Fruit fly (Drosophila melanogaster) whole organism, embryonic: Measurements from ENCODE around the gene CG43750.

ENCODE experiments used
- Adf1 ChIP-seq: fragments of 200-800 bp; sonication (Bioruptor generic); IDR thresholded peaks from 2 replicates; pipeline ENCODE4 v1.3.6; 2022; ENCODE audit warnings: missing biosample characterization, missing genetic modification characterization
- Antp ChIP-seq: fragments of 200-800 bp; sonication (Bioruptor generic); optimal IDR thresholded peaks from 3 replicates; lab custom pipeline; 2016; ENCODE audit warnings: missing biosample characterization, missing genetic modification characterization
- Atf-2 ChIP-seq: fragments of 200-800 bp; sonication (Bioruptor generic); optimal IDR thresholded peaks from 2 replicates; lab custom pipeline; 2016; ENCODE audit warnings: missing biosample characterization, missing genetic modification characterization
- Bdp1 ChIP-seq: fragments of 200-800 bp; sonication (Bioruptor generic); optimal IDR thresholded peaks from 3 replicates; lab custom pipeline; 2016; ENCODE audit warnings: missing biosample characterization, missing genetic modification characterization
- CG10543 ChIP-seq: fragments of 200-800 bp; sonication (Bioruptor generic); optimal IDR thresholded peaks from 3 replicates; lab custom pipeline; 2017; ENCODE audit warnings: missing biosample characterization, mild to moderate bottlenecking, missing genetic modification characterization, moderate library complexity
- CG10565 ChIP-seq: fragments of 200-800 bp; sonication (Bioruptor generic); optimal IDR thresholded peaks from 3 replicates; lab custom pipeline; 2016; ENCODE audit warnings: missing biosample characterization, mild to moderate bottlenecking, missing genetic modification characterization
- CG11456 ChIP-seq: fragments of 200-800 bp; sonication (Bioruptor generic); IDR thresholded peaks from 3 replicates; pipeline ENCODE4 v1.3.6; 2022; ENCODE audit warnings: missing biosample characterization, missing genetic modification characterization
- CG12155 ChIP-seq: fragments of 200-800 bp; sonication (Bioruptor generic); optimal IDR thresholded peaks from 3 replicates; lab custom pipeline; 2016; ENCODE audit warnings: missing biosample characterization, missing genetic modification characterization
- CG12236 ChIP-seq: fragments of 200-800 bp; sonication (Bioruptor generic); optimal IDR thresholded peaks from 2 replicates; lab custom pipeline; 2016; ENCODE audit warnings: missing biosample characterization, missing genetic modification characterization
- CG12659 ChIP-seq: fragments of 200-800 bp; sonication (Bioruptor generic); optimal IDR thresholded peaks from 3 replicates; lab custom pipeline; 2017; ENCODE audit warnings: mild to moderate bottlenecking, missing biosample characterization, missing genetic modification reagents, missing genetic modification characterization
- CG14050 ChIP-seq: fragments of 200-800 bp; sonication (Bioruptor generic); IDR thresholded peaks from 3 replicates; pipeline ENCODE4 v1.3.6; 2022; ENCODE audit warnings: missing biosample characterization, missing genetic modification characterization
- CG18619 ChIP-seq: fragments of 200-800 bp; sonication (Bioruptor generic); optimal IDR thresholded peaks from 3 replicates; lab custom pipeline; 2017; ENCODE audit warnings: missing biosample characterization, mild to moderate bottlenecking, missing genetic modification characterization
- CG2120 ChIP-seq: fragments of 200-800 bp; sonication (Bioruptor generic); optimal IDR thresholded peaks from 3 replicates; lab custom pipeline; 2016; ENCODE audit warnings: missing biosample characterization, missing genetic modification characterization
- CG3407 ChIP-seq: fragments of 200-800 bp; sonication (Bioruptor generic); optimal IDR thresholded peaks from 2 replicates; lab custom pipeline; 2018; ENCODE audit warnings: missing biosample characterization, mild to moderate bottlenecking, missing genetic modification characterization
- CG3995 ChIP-seq: fragments of 200-800 bp; sonication (Bioruptor generic); optimal IDR thresholded peaks from 3 replicates; lab custom pipeline; 2016; ENCODE audit warnings: missing biosample characterization, missing genetic modification characterization
- CG4282 ChIP-seq: fragments of 200-800 bp; sonication (Bioruptor generic); optimal IDR thresholded peaks from 2 replicates; lab custom pipeline; 2016; ENCODE audit warnings: missing biosample characterization, missing genetic modification characterization
- CG4404 ChIP-seq: fragments of 200-800 bp; sonication (Bioruptor generic); IDR thresholded peaks from 2 replicates; pipeline ENCODE4 v1.3.6; 2022; ENCODE audit warnings: missing biosample characterization, missing genetic modification characterization
- CG6683 ChIP-seq: fragments of 200-800 bp; sonication (Bioruptor generic); optimal IDR thresholded peaks from 2 replicates; lab custom pipeline; 2017; ENCODE audit warnings: missing biosample characterization, mild to moderate bottlenecking, missing genetic modification characterization, missing genetic modification reagents
- CG6813 ChIP-seq: fragments of 200-800 bp; sonication (Bioruptor generic); optimal IDR thresholded peaks from 2 replicates; lab custom pipeline; 2017; ENCODE audit warnings: missing biosample characterization, missing genetic modification characterization, mild to moderate bottlenecking, moderate library complexity, missing genetic modification reagents
- CG7928 ChIP-seq: fragments of 200-800 bp; sonication (Bioruptor generic); optimal IDR thresholded peaks from 2 replicates; lab custom pipeline; 2017; ENCODE audit warnings: missing biosample characterization, mild to moderate bottlenecking, missing genetic modification characterization
- CG7987 ChIP-seq: fragments of 200-800 bp; sonication (Bioruptor generic); optimal IDR thresholded peaks from 2 replicates; lab custom pipeline; 2018; ENCODE audit warnings: missing biosample characterization, mild to moderate bottlenecking, missing genetic modification characterization, moderate library complexity
- CG8281 ChIP-seq: fragments of 200-800 bp; sonication (Bioruptor generic); optimal IDR thresholded peaks from 2 replicates; lab custom pipeline; 2018; ENCODE audit warnings: missing biosample characterization, mild to moderate bottlenecking, missing genetic modification characterization, moderate library complexity
- CG9215 ChIP-seq: fragments of 200-800 bp; sonication (Bioruptor generic); IDR thresholded peaks from 2 replicates; pipeline ENCODE4 v1.3.6; 2022; ENCODE audit warnings: missing biosample characterization, missing genetic modification characterization
- CG9437 ChIP-seq: fragments of 200-800 bp; sonication (Bioruptor generic); optimal IDR thresholded peaks from 2 replicates; lab custom pipeline; 2018; ENCODE audit warnings: missing biosample characterization, mild to moderate bottlenecking, missing genetic modification characterization
- CG9876 ChIP-seq: fragments of 200-800 bp; sonication (Bioruptor generic); optimal IDR thresholded peaks from 2 replicates; lab custom pipeline; 2016; ENCODE audit warnings: missing biosample characterization, missing genetic modification characterization
- ERR ChIP-seq: fragments of 200-800 bp; sonication (Bioruptor generic); optimal IDR thresholded peaks from 2 replicates; lab custom pipeline; 2016; ENCODE audit warnings: missing biosample characterization, missing genetic modification characterization
- Hmx ChIP-seq: fragments of 200-800 bp; sonication (Bioruptor generic); optimal IDR thresholded peaks from 2 replicates; lab custom pipeline; 2016; ENCODE audit warnings: missing biosample characterization, missing genetic modification characterization
- MBD-R2 ChIP-seq: fragments of 200-800 bp; sonication (Bioruptor generic); IDR thresholded peaks from 2 replicates; pipeline ENCODE4 v1.3.6; 2022; ENCODE audit warnings: missing biosample characterization, missing genetic modification characterization
- NK7.1 ChIP-seq: fragments of 200-800 bp; sonication (Bioruptor generic); optimal IDR thresholded peaks from 3 replicates; lab custom pipeline; 2016; ENCODE audit warnings: missing biosample characterization, missing genetic modification characterization
- Nf-YB ChIP-seq: fragments of 200-800 bp; sonication (Bioruptor generic); optimal IDR thresholded peaks from 3 replicates; lab custom pipeline; 2019; ENCODE audit warnings: missing biosample characterization, mild to moderate bottlenecking, missing genetic modification characterization, moderate library complexity
- Nf-YC ChIP-seq: fragments of 200-800 bp; optimal IDR thresholded peaks from 3 replicates; lab custom pipeline; 2019; ENCODE audit warnings: missing biosample characterization, mild to moderate bottlenecking, missing genetic modification characterization, moderate library complexity
- Spps ChIP-seq: fragments of 200-800 bp; sonication (Bioruptor generic); optimal IDR thresholded peaks from 2 replicates; lab custom pipeline; 2018; ENCODE audit warnings: missing biosample characterization, mild to moderate bottlenecking, missing genetic modification characterization
- Sry-β ChIP-seq: fragments of 200-800 bp; sonication (Bioruptor generic); optimal IDR thresholded peaks from 2 replicates; lab custom pipeline; 2018; ENCODE audit warnings: missing biosample characterization, mild to moderate bottlenecking, missing genetic modification characterization, moderate library complexity
- Usf ChIP-seq: fragments of 200-800 bp; sonication (Bioruptor generic); optimal IDR thresholded peaks from 2 replicates; lab custom pipeline; 2017; ENCODE audit warnings: missing genotype, missing biosample characterization, missing genetic modification characterization
- cad ChIP-seq: fragments of >200 bp; optimal IDR thresholded peaks from 2 replicates; lab custom pipeline; 2017; ENCODE audit warnings: missing biosample characterization, missing genetic modification characterization
- danr ChIP-seq: fragments of 200-800 bp; sonication (Bioruptor generic); IDR thresholded peaks from 2 replicates; pipeline ENCODE4 v1.3.6; 2022; ENCODE audit warnings: missing biosample characterization, missing genetic modification characterization
- dysf ChIP-seq: fragments of 200-800 bp; sonication (Bioruptor generic); IDR thresholded peaks from 3 replicates; pipeline ENCODE4 v1.3.6; 2022; ENCODE audit warnings: missing biosample characterization, missing genetic modification characterization
- fd96Cb ChIP-seq: fragments of 200-800 bp; sonication (Bioruptor generic); optimal IDR thresholded peaks from 2 replicates; lab custom pipeline; 2018; ENCODE audit warnings: missing biosample characterization, mild to moderate bottlenecking, missing genetic modification characterization, moderate library complexity
- gcm ChIP-seq: fragments of 200-800 bp; sonication (Bioruptor generic); optimal IDR thresholded peaks from 2 replicates; lab custom pipeline; 2019; ENCODE audit warnings: missing biosample characterization, mild to moderate bottlenecking, missing genetic modification characterization, moderate library complexity
- ham ChIP-seq: fragments of 200-800 bp; sonication (Bioruptor generic); IDR thresholded peaks from 2 replicates; pipeline ENCODE4 v1.3.6; 2022; ENCODE audit warnings: missing biosample characterization, missing genetic modification characterization
- hbn ChIP-seq: fragments of 200-800 bp; sonication (Bioruptor generic); IDR thresholded peaks from 2 replicates; pipeline ENCODE4 v1.3.6; 2022; ENCODE audit warnings: missing biosample characterization, missing genetic modification characterization; ENCODE audit not compliant: partially characterized antibody
- kah ChIP-seq: fragments of 200-800 bp; sonication (Bioruptor generic); optimal IDR thresholded peaks from 2 replicates; lab custom pipeline; 2018; ENCODE audit warnings: missing biosample characterization, mild to moderate bottlenecking, missing genetic modification characterization
- kay ChIP-seq: fragments of 200-800 bp; sonication (Bioruptor generic); optimal IDR thresholded peaks from 2 replicates; lab custom pipeline; 2016; ENCODE audit warnings: missing biosample characterization, missing genetic modification characterization
- lola ChIP-seq, 3 experiments: fragments of >200 bp in 2 of 3; fragments of 200-800 bp in 1 of 3; sonication (Bioruptor generic) in 1 of 3; optimal IDR thresholded peaks; 2 replicates each; lab custom pipeline; 2017 to 2019; ENCODE audit warnings: missing biosample characterization in 3 of 3, missing genetic modification characterization in 3 of 3, mild to moderate bottlenecking in 1 of 3, moderate library complexity in 1 of 3
- nmo ChIP-seq: fragments of 200-800 bp; sonication (Bioruptor generic); optimal IDR thresholded peaks from 2 replicates; lab custom pipeline; 2018; ENCODE audit warnings: missing biosample characterization, mild to moderate bottlenecking, missing genetic modification characterization, moderate library complexity
- psq ChIP-seq: fragments of 200-800 bp; sonication (Bioruptor generic); optimal IDR thresholded peaks from 2 replicates; lab custom pipeline; 2017; ENCODE audit warnings: missing biosample characterization, missing genetic modification characterization
- schlank ChIP-seq: fragments of 200-800 bp; sonication (Bioruptor generic); optimal IDR thresholded peaks from 2 replicates; lab custom pipeline; 2018; ENCODE audit warnings: missing biosample characterization, mild to moderate bottlenecking, missing genetic modification characterization
- slp2 ChIP-seq: fragments of 200-800 bp; sonication (Bioruptor generic); optimal IDR thresholded peaks from 2 replicates; lab custom pipeline; 2016; ENCODE audit warnings: missing biosample characterization, missing genetic modification characterization
- stwl ChIP-seq: fragments of 200-800 bp; sonication (Bioruptor generic); optimal IDR thresholded peaks from 3 replicates; lab custom pipeline; 2018; ENCODE audit warnings: missing biosample characterization, mild to moderate bottlenecking, missing genetic modification characterization, moderate library complexity
- tll ChIP-seq, 2 experiments: fragments of 200-800 bp in 1 of 2; fragments of >200 bp in 1 of 2; sonication (Bioruptor generic) in 1 of 2; optimal IDR thresholded peaks; 2 replicates each; lab custom pipeline; 2017 to 2019; ENCODE audit warnings: missing biosample characterization in 2 of 2, missing genetic modification characterization in 2 of 2, mild to moderate bottlenecking in 1 of 2, moderate library complexity in 1 of 2
- toy ChIP-seq: fragments of 200-800 bp; sonication (Bioruptor generic); IDR thresholded peaks from 2 replicates; pipeline ENCODE4 v1.3.6; 2022; ENCODE audit warnings: missing biosample characterization, missing genetic modification characterization
- unpg ChIP-seq: fragments of 200-800 bp; sonication (Bioruptor generic); optimal IDR thresholded peaks from 3 replicates; lab custom pipeline; 2018; ENCODE audit warnings: missing biosample characterization, mild to moderate bottlenecking, missing genetic modification characterization, moderate library complexity

CG43750 gene

dm6 chr2L:2382971-2383370 is 7.5 kb downstream of the CG43750 start, which contains the start of gene PIG-Wa (continued):
- TF ChIP-seq CG10565 (GFP tag; lab: Kevin White, UChicago) (no peak), Nf-YC (tag; lab: Kevin White, UChicago) (no peak), CG3995 (no peak), nmo (GFP tag; lab: Kevin White, UChicago) (peak; percentile 64), dysf (no peak), toy (GFP tag; lab: Robert Waterston, UW) (no peak), CG4404 (GFP tag; lab: Robert Waterston, UW) (no peak), CG3407 (no peak), Atf-2 (GFP tag; lab: Kevin White, UChicago) (no peak), CG7928 (GFP tag; lab: Kevin White, UChicago) (no peak), CG9876 (GFP tag; lab: Kevin White, UChicago) (no peak), CG18619 (GFP tag; lab: Kevin White, UChicago) (no peak), CG10543 (GFP tag; lab: Kevin White, UChicago) (no peak), fd96Cb (tag; lab: Kevin White, UChicago) (no peak), Usf (GFP tag; lab: Kevin White, UChicago) (no peak), cad (no peak), CG11456 (GFP tag; lab: Robert Waterston, UW) (no peak), kay (no peak), Sry-β (GFP tag; lab: Kevin White, UChicago) (no peak), hbn (GFP tag; lab: Robert Waterston, UW) (no peak), CG4282 (GFP tag; lab: Kevin White, UChicago) (no peak), Antp (GFP tag; lab: Kevin White, UChicago) (no peak), CG6683 (GFP tag; lab: Kevin White, UChicago) (no peak), gcm (GFP tag; lab: Kevin White, UChicago) (no peak), danr (GFP tag; lab: Robert Waterston, UW) (no peak), Bdp1 (no peak), CG6813 (GFP tag; lab: Kevin White, UChicago) (no peak), CG14050 (GFP tag; lab: Robert Waterston, UW) (no peak), Adf1 (GFP tag; lab: Robert Waterston, UW) (no peak), CG9215 (GFP tag; lab: Robert Waterston, UW) (no peak), Nf-YB (GFP tag; lab: Kevin White, UChicago) (no peak), Spps (tag; lab: Kevin White, UChicago) (no peak), NK7.1 (GFP tag; lab: Kevin White, UChicago) (no peak), unpg (GFP tag; lab: Kevin White, UChicago) (no peak), CG12236 (GFP tag; lab: Kevin White, UChicago) (no peak), stwl (tag; lab: Kevin White, UChicago) (peak; percentile 94), CG2120 (no peak), MBD-R2 (GFP tag; lab: Robert Waterston, UW) (peak; percentile 96), ham (GFP tag; lab: Robert Waterston, UW) (no peak), CG12155 (GFP tag; lab: Kevin White, UChicago) (no peak), CG12659 (peak; percentile 8), ERR (GFP tag; lab: Kevin White, UChicago) (no peak), Hmx (GFP tag; lab: Kevin White, UChicago) (no peak), schlank (tag; lab: Kevin White, UChicago) (no peak), kah (GFP tag; lab: Kevin White, UChicago) (no peak), psq (no peak), lola (GFP tag; optimal IDR thresholded peaks at IDR 0.05; lab: Kevin White, UChicago) (no peak), CG9437 (GFP tag; lab: Kevin White, UChicago) (no peak), tll (GFP tag; optimal IDR thresholded peaks at IDR 0.05; lab: Kevin White, UChicago) (no peak), slp2 (GFP tag; lab: Kevin White, UChicago) (no peak), CG8281 (tag; lab: Kevin White, UChicago) (no peak), CG7987 (no peak)
